Worm (Caenorhabditis elegans) whole organism, early embryonic: Measurements from ENCODE around the gene tpst-2.

ENCODE experiments used
- aly-1 ChIP-seq: sonication (generic microtip); optimal IDR thresholded peaks from 2 replicates; lab custom pipeline; 2016; ENCODE audit warnings: missing genetic modification characterization, missing compliant biosample characterization
- flt-1 ChIP-seq: fragments of 200-800 bp; sonication (Bioruptor generic); IDR thresholded peaks from 2 replicates; pipeline ENCODE4 v1.3.6; 2022; ENCODE audit warnings: missing genetic modification characterization, missing compliant biosample characterization
- scrt-1 ChIP-seq: fragments of 200-800 bp; sonication (Bioruptor generic); IDR thresholded peaks from 2 replicates; pipeline ENCODE4 v1.3.6; 2022; ENCODE audit warnings: missing genetic modification characterization, missing compliant biosample characterization
- sea-1 ChIP-seq: fragments of 200-800 bp; sonication (Bioruptor generic); conservative IDR thresholded peaks from 2 replicates; pipeline ENCODE4 v1.3.6; 2022; ENCODE audit warnings: missing genetic modification characterization, missing compliant biosample characterization

ce11 chrIII:793595-793994, 22.5 kb downstream of the tpst-2 start, which contains the start of gene snt-2:
- TF ChIP-seq sea-1 (GFP tag; lab: Robert Waterston, UW) (no peak), aly-1 (no peak), scrt-1 (GFP tag; lab: Robert Waterston, UW) (no peak), flt-1 (GFP tag; lab: Robert Waterston, UW) (no peak)
